Worm (Caenorhabditis elegans) whole organism, L1 larva: Measurements from ENCODE around the gene fbf-2.

ENCODE experiments used
- ama-1 ChIP-seq: fragments of 150-350 bp; optimal IDR thresholded peaks from 2 replicates; lab custom pipeline; 2014
- ceh-63 ChIP-seq: fragments of 200-800 bp; sonication (Bioruptor generic); optimal IDR thresholded peaks from 2 replicates; lab custom pipeline; 2018; ENCODE audit warnings: mild to moderate bottlenecking, missing genetic modification characterization, missing compliant biosample characterization
- ceh-8 ChIP-seq: fragments of 200-800 bp; sonication (Bioruptor generic); optimal IDR thresholded peaks from 2 replicates; lab custom pipeline; 2018; ENCODE audit warnings: mild to moderate bottlenecking, missing genetic modification characterization, moderate library complexity, missing compliant biosample characterization
- ceh-88 ChIP-seq: fragments of 200-800 bp; sonication (Bioruptor generic); IDR thresholded peaks from 2 replicates; pipeline ENCODE4 v1.3.6; 2022; ENCODE audit warnings: missing genetic modification characterization, missing compliant biosample characterization
- ces-1 ChIP-seq: fragments of 150-350 bp; optimal IDR thresholded peaks from 2 replicates; lab custom pipeline; 2014; ENCODE audit warnings: missing biosample characterization, missing genetic modification reagents, missing genetic modification characterization
- dsc-1 ChIP-seq: sonication (generic microtip); optimal IDR thresholded peaks from 2 replicates; lab custom pipeline; 2016; ENCODE audit warnings: mild to moderate bottlenecking, missing genetic modification characterization, missing compliant biosample characterization
- fkh-10 ChIP-seq: sonication (generic microtip); optimal IDR thresholded peaks from 2 replicates; lab custom pipeline; 2017; ENCODE audit warnings: missing biosample characterization, missing genetic modification reagents, missing genetic modification characterization
- fkh-4 ChIP-seq: sonication (generic microtip); optimal IDR thresholded peaks from 2 replicates; lab custom pipeline; 2016; ENCODE audit warnings: missing compliant biosample characterization, missing genetic modification characterization, borderline replicate concordance
- fkh-8 ChIP-seq: sonication (generic microtip); optimal IDR thresholded peaks from 2 replicates; lab custom pipeline; 2016; ENCODE audit warnings: mild to moderate bottlenecking, missing genetic modification characterization, missing compliant biosample characterization
- fos-1 ChIP-seq: fragments of 150-350 bp; optimal IDR thresholded peaks from 2 replicates; lab custom pipeline; 2014; ENCODE audit warnings: missing biosample characterization, missing genetic modification characterization
- jun-1 ChIP-seq: fragments of 150-350 bp; optimal IDR thresholded peaks from 2 replicates; lab custom pipeline; 2014; ENCODE audit warnings: missing biosample characterization, missing genetic modification reagents, missing genetic modification characterization
- lin-14 ChIP-seq: fragments of 200-800 bp; sonication (Bioruptor generic); optimal IDR thresholded peaks from 2 replicates; lab custom pipeline; 2018; ENCODE audit warnings: mild to moderate bottlenecking, missing genetic modification characterization, moderate library complexity, missing compliant biosample characterization
- lin-15B ChIP-seq: fragments of 150-350 bp; sonication (generic microtip); optimal IDR thresholded peaks from 3 replicates; lab custom pipeline; 2014; ENCODE audit warnings: missing biosample characterization, missing genetic modification characterization
- lin-39 ChIP-seq: fragments of 150-350 bp; optimal IDR thresholded peaks from 2 replicates; lab custom pipeline; 2014; ENCODE audit warnings: missing biosample characterization, missing genetic modification reagents, missing genetic modification characterization
- lir-3 ChIP-seq: sonication (generic microtip); optimal IDR thresholded peaks from 2 replicates; lab custom pipeline; 2016; ENCODE audit warnings: mild to moderate bottlenecking, missing genetic modification characterization, moderate library complexity, missing compliant biosample characterization; ENCODE audit not compliant: poor library complexity
- lsy-2 ChIP-seq, 2 experiments: fragments of 150-350 bp; optimal IDR thresholded peaks; 2 replicates each; lab custom pipeline; 2014; ENCODE audit warnings: missing biosample characterization in 2 of 2, missing genetic modification characterization in 2 of 2
- mep-1 ChIP-seq: fragments of 150-350 bp; optimal IDR thresholded peaks from 2 replicates; lab custom pipeline; 2014; ENCODE audit warnings: missing biosample characterization, missing genetic modification characterization
- nhr-11 ChIP-seq: fragments of 150-350 bp; optimal IDR thresholded peaks from 2 replicates; lab custom pipeline; 2014; ENCODE audit warnings: missing biosample characterization, missing genetic modification characterization
- nhr-237 ChIP-seq: fragments of 150-350 bp; optimal IDR thresholded peaks from 2 replicates; lab custom pipeline; 2014; ENCODE audit warnings: missing biosample characterization, missing genetic modification characterization
- nhr-28 ChIP-seq: fragments of 150-350 bp; optimal IDR thresholded peaks from 2 replicates; lab custom pipeline; 2014; ENCODE audit warnings: missing biosample characterization, missing genetic modification characterization
- nhr-71 ChIP-seq: sonication (generic microtip); optimal IDR thresholded peaks from 2 replicates; lab custom pipeline; 2016; ENCODE audit warnings: mild to moderate bottlenecking, missing genetic modification characterization, moderate library complexity, missing compliant biosample characterization
- nhr-76 ChIP-seq: sonication (generic microtip); optimal IDR thresholded peaks from 2 replicates; lab custom pipeline; 2017; ENCODE audit warnings: missing biosample characterization, missing genetic modification characterization
- nhr-77 ChIP-seq: fragments of 150-350 bp; optimal IDR thresholded peaks from 2 replicates; lab custom pipeline; 2014; ENCODE audit warnings: missing biosample characterization, missing genetic modification characterization
- nhr-85 ChIP-seq: sonication (generic microtip); peaks from one replicate; lab custom pipeline; 2016; ENCODE audit warnings: missing genetic modification characterization, inconsistent platforms, missing compliant biosample characterization
- pax-3 ChIP-seq: fragments of 200-800 bp; sonication (Bioruptor generic); optimal IDR thresholded peaks from 2 replicates; lab custom pipeline; 2018; ENCODE audit warnings: mild to moderate bottlenecking, missing genetic modification characterization, moderate library complexity, missing compliant biosample characterization
- rnt-1 ChIP-seq: sonication (generic microtip); optimal IDR thresholded peaks from 2 replicates; lab custom pipeline; 2016; ENCODE audit warnings: mild to moderate bottlenecking, missing genetic modification characterization, moderate library complexity, missing compliant biosample characterization
- snpc-4 ChIP-seq: fragments of 150-350 bp; optimal IDR thresholded peaks from 2 replicates; lab custom pipeline; 2014; ENCODE audit warnings: missing biosample characterization, missing genetic modification characterization
- snu-23 ChIP-seq: sonication (generic microtip); optimal IDR thresholded peaks from 2 replicates; lab custom pipeline; 2016; ENCODE audit warnings: missing genetic modification characterization, missing compliant biosample characterization
- sptf-1 ChIP-seq: fragments of 150-350 bp; optimal IDR thresholded peaks from 2 replicates; lab custom pipeline; 2014; ENCODE audit warnings: missing biosample characterization, missing genetic modification characterization
- sup-37 ChIP-seq: fragments of 200-800 bp; sonication (Bioruptor generic); optimal IDR thresholded peaks from 2 replicates; lab custom pipeline; 2018; ENCODE audit warnings: mild to moderate bottlenecking, missing genetic modification characterization, missing compliant biosample characterization
- tlp-1 ChIP-seq: fragments of 150-350 bp; optimal IDR thresholded peaks from 2 replicates; lab custom pipeline; 2014; ENCODE audit warnings: missing biosample characterization, missing genetic modification characterization
- vab-15 ChIP-seq: sonication (generic microtip); optimal IDR thresholded peaks from 2 replicates; lab custom pipeline; 2017; ENCODE audit warnings: missing genotype, mild to moderate bottlenecking, missing genetic modification characterization, missing compliant biosample characterization
- xbp-1 ChIP-seq: sonication (generic microtip); optimal IDR thresholded peaks from 2 replicates; lab custom pipeline; 2016; ENCODE audit warnings: missing genetic modification characterization, missing compliant biosample characterization
- ztf-4 ChIP-seq: fragments of 150-350 bp; optimal IDR thresholded peaks from 2 replicates; lab custom pipeline; 2014; ENCODE audit warnings: missing biosample characterization, missing genetic modification characterization

fbf-2 gene

ce11 chrII:6091380-6091779, at the start of gene fbf-2, which contains the start of gene nspg-3:
Gene fbf-2, minus strand, starts transcription at chrII:6091480.
Gene nspg-3, plus strand, starts transcription at chrII:6091767.
- TF ChIP-seq xbp-1 (tag; lab: Kevin White, UChicago): no peak
- no peak for TF ChIP-seq fkh-10 (GFP tag; lab: Kevin White, UChicago)
- TF ChIP-seq mep-1 (tag; lab: Kevin White, UChicago): no peak
- TF ChIP-seq nhr-237 (tag; lab: Kevin White, UChicago): no peak
- TF ChIP-seq jun-1 (tag; lab: Kevin White, UChicago): no peak
- TF ChIP-seq fos-1 (tag; lab: Kevin White, UChicago): no peak
- TF ChIP-seq fkh-8 (tag; lab: Kevin White, UChicago): no peak
- no peak for TF ChIP-seq dsc-1 (tag; lab: Kevin White, UChicago)

- TF ChIP-seq lin-14 (GFP tag; lab: Kevin White, UChicago) (peak; percentile 62), fkh-10 (GFP tag; lab: Kevin White, UChicago) (peak; percentile 42), ztf-4 (no peak)
Observed at ce11 chrII:6139484-6139883, 48.2 kb upstream of the fbf-2 start.

- TF ChIP-seq lin-14 (GFP tag; lab: Kevin White, UChicago): peak; percentile 46
- TF ChIP-seq dsc-1 (tag; lab: Kevin White, UChicago): peak; percentile 63
- TF ChIP-seq nhr-11 (tag; lab: Kevin White, UChicago): no peak
Observed at ce11 chrII:6138138-6138537, 46.9 kb upstream of the fbf-2 start.

- TF ChIP-seq nhr-77 (tag; lab: Kevin White, UChicago): no peak
- TF ChIP-seq rnt-1 (tag; lab: Kevin White, UChicago): peak; percentile 48
- no peak for TF ChIP-seq sptf-1 (tag; lab: Kevin White, UChicago)
- TF ChIP-seq ceh-8: no peak
- peak; percentile 33 for TF ChIP-seq mep-1 (tag; lab: Kevin White, UChicago)
- no peak for TF ChIP-seq lin-39 (tag; lab: Kevin White, UChicago)
- TF ChIP-seq ama-1 (lab: Kevin White, UChicago): no peak
- TF ChIP-seq ces-1 (GFP tag; lab: Kevin White, UChicago): no peak
- TF ChIP-seq lin-14 (GFP tag; lab: Kevin White, UChicago): peak; percentile 50
- no peak for TF ChIP-seq sup-37
- TF ChIP-seq snu-23 (GFP tag; lab: Kevin White, UChicago): peak; percentile 10
Observed at ce11 chrII:6136712-6137111, 45.4 kb upstream of the fbf-2 start.

- no peak for TF ChIP-seq nhr-85
- no peak for TF ChIP-seq nhr-71 (tag; lab: Kevin White, UChicago)
- TF ChIP-seq snpc-4: no peak
- TF ChIP-seq tlp-1 (tag; lab: Kevin White, UChicago): no peak
- no peak for TF ChIP-seq ceh-88 (GFP tag; lab: Robert Waterston, UW)
- no peak for TF ChIP-seq lsy-2 (tag; optimal IDR thresholded peaks at IDR 0.05; lab: Kevin White, UChicago)
- no peak for TF ChIP-seq ceh-63 (GFP tag; lab: Kevin White, UChicago)
- TF ChIP-seq sup-37: no peak
- TF ChIP-seq lin-15B (tag; lab: Kevin White, UChicago): no peak
- no peak for TF ChIP-seq xbp-1 (tag; lab: Kevin White, UChicago)
- no peak for TF ChIP-seq vab-15
- no peak for TF ChIP-seq nhr-28 (tag; lab: Kevin White, UChicago)
- no peak for TF ChIP-seq fkh-4 (tag; lab: Kevin White, UChicago)
- no peak for TF ChIP-seq rnt-1 (tag; lab: Kevin White, UChicago)
- no peak for TF ChIP-seq jun-1 (tag; lab: Kevin White, UChicago)
- no peak for TF ChIP-seq nhr-76 (tag; lab: Kevin White, UChicago)
- TF ChIP-seq fkh-10 (GFP tag; lab: Kevin White, UChicago): no peak
- TF ChIP-seq lir-3 (tag; lab: Kevin White, UChicago): no peak
- TF ChIP-seq pax-3 (tag; lab: Kevin White, UChicago): no peak
Observed at ce11 chrII:6135530-6135929, 44.2 kb upstream of the fbf-2 start.
